Worm (Caenorhabditis elegans) whole organism, mixed stage, embryonic: ENCODE results near the gene lgc-16.

ENCODE experiments used
- bed-3 ChIP-seq: fragments of 200-800 bp; sonication (Bioruptor generic); optimal IDR thresholded peaks from 3 replicates; lab custom pipeline; 2018; ENCODE audit warnings: mild to moderate bottlenecking, missing genetic modification characterization, moderate library complexity, missing compliant biosample characterization
- blmp-1 ChIP-seq: fragments of 150-350 bp; optimal IDR thresholded peaks from 2 replicates; lab custom pipeline; 2014; ENCODE audit warnings: missing biosample characterization, missing genetic modification characterization
- ceh-43 ChIP-seq: fragments of 200-800 bp; sonication (Bioruptor generic); optimal IDR thresholded peaks from 2 replicates; lab custom pipeline; 2018; ENCODE audit warnings: mild to moderate bottlenecking, missing genetic modification characterization, moderate library complexity, missing compliant biosample characterization
- ceh-83 ChIP-seq: fragments of 200-800 bp; sonication (Bioruptor generic); optimal IDR thresholded peaks from 2 replicates; lab custom pipeline; 2018; ENCODE audit warnings: mild to moderate bottlenecking, missing genetic modification characterization, missing compliant biosample characterization
- ces-1 ChIP-seq: fragments of 150-350 bp; optimal IDR thresholded peaks from 2 replicates; lab custom pipeline; 2014; ENCODE audit warnings: missing biosample characterization, missing genetic modification reagents, missing genetic modification characterization
- cnd-1 ChIP-seq: fragments of 200-800 bp; sonication (Bioruptor generic); optimal IDR thresholded peaks from 2 replicates; lab custom pipeline; 2018; ENCODE audit warnings: mild to moderate bottlenecking, missing genetic modification characterization, missing compliant biosample characterization
- drap-1 ChIP-seq: fragments of 200-800 bp; sonication (Bioruptor generic); optimal IDR thresholded peaks from 3 replicates; lab custom pipeline; 2018; ENCODE audit warnings: mild to moderate bottlenecking, missing genetic modification characterization, missing compliant biosample characterization
- elt-1 ChIP-seq: sonication (generic microtip); optimal IDR thresholded peaks from 2 replicates; lab custom pipeline; 2017; ENCODE audit warnings: missing genetic modification characterization, mild to moderate bottlenecking, missing compliant biosample characterization, antibody characterized with exemption, moderate library complexity, borderline replicate concordance; ENCODE audit not compliant: insufficient read depth
- elt-3 ChIP-seq: fragments of 150-350 bp; optimal IDR thresholded peaks from 2 replicates; lab custom pipeline; 2014; ENCODE audit warnings: missing biosample characterization, missing genetic modification characterization
- flh-1 ChIP-seq: fragments of 200-800 bp; sonication (Bioruptor generic); optimal IDR thresholded peaks from 2 replicates; lab custom pipeline; 2018; ENCODE audit warnings: mild to moderate bottlenecking, missing genetic modification characterization, moderate library complexity, missing compliant biosample characterization
- hlh-1 ChIP-seq: fragments of 150-350 bp; optimal IDR thresholded peaks from 2 replicates; lab custom pipeline; 2014; ENCODE audit warnings: missing biosample characterization, missing genetic modification reagents, missing genetic modification characterization
- lin-13 ChIP-seq: fragments of 150-350 bp; optimal IDR thresholded peaks from 2 replicates; lab custom pipeline; 2014; ENCODE audit warnings: missing biosample characterization, missing genetic modification characterization
- lin-32 ChIP-seq: fragments of 200-800 bp; sonication (Bioruptor generic); optimal IDR thresholded peaks from 2 replicates; lab custom pipeline; 2018; ENCODE audit warnings: mild to moderate bottlenecking, missing genetic modification characterization, missing compliant biosample characterization
- lsy-2 ChIP-seq: fragments of 150-350 bp; optimal IDR thresholded peaks from 2 replicates; lab custom pipeline; 2014; ENCODE audit warnings: missing biosample characterization, missing genetic modification characterization
- mab-5 ChIP-seq: fragments of 150-350 bp; optimal IDR thresholded peaks from 2 replicates; lab custom pipeline; 2014; ENCODE audit warnings: missing biosample characterization, missing genetic modification characterization
- mep-1 ChIP-seq: fragments of 150-350 bp; optimal IDR thresholded peaks from 2 replicates; lab custom pipeline; 2017; ENCODE audit warnings: missing biosample characterization, missing genetic modification reagents, missing genetic modification characterization, inconsistent platforms
- mls-2 ChIP-seq: sonication (generic microtip); optimal IDR thresholded peaks from 2 replicates; lab custom pipeline; 2016; ENCODE audit warnings: mild to moderate bottlenecking, missing genetic modification characterization, moderate library complexity, missing compliant biosample characterization
- nhr-2 ChIP-seq: fragments of 150-350 bp; optimal IDR thresholded peaks from 2 replicates; lab custom pipeline; 2014; ENCODE audit warnings: missing biosample characterization, missing genetic modification characterization
- nhr-237 ChIP-seq: fragments of 150-350 bp; optimal IDR thresholded peaks from 2 replicates; lab custom pipeline; 2014; ENCODE audit warnings: missing biosample characterization, missing genetic modification characterization
- nhr-28 ChIP-seq: fragments of 150-350 bp; optimal IDR thresholded peaks from 2 replicates; lab custom pipeline; 2014; ENCODE audit warnings: missing biosample characterization, missing genetic modification characterization
- nhr-76 ChIP-seq: sonication (generic microtip); optimal IDR thresholded peaks from 2 replicates; lab custom pipeline; 2017; ENCODE audit warnings: missing biosample characterization, missing genetic modification characterization
- pha-4 ChIP-seq: fragments of 150-350 bp; optimal IDR thresholded peaks from 2 replicates; lab custom pipeline; 2018; ENCODE audit warnings: missing biosample characterization, missing genetic modification reagents, missing genetic modification characterization
- sem-2 ChIP-seq: fragments of 200-800 bp; sonication (Bioruptor generic); optimal IDR thresholded peaks from 2 replicates; lab custom pipeline; 2018; ENCODE audit warnings: mild to moderate bottlenecking, missing genetic modification characterization, missing compliant biosample characterization
- snpc-4 ChIP-seq: fragments of 150-350 bp; optimal IDR thresholded peaks from 2 replicates; lab custom pipeline; 2014; ENCODE audit warnings: missing biosample characterization, missing genetic modification characterization
- sptf-1 ChIP-seq: sonication (generic microtip); optimal IDR thresholded peaks from 2 replicates; lab custom pipeline; 2017; ENCODE audit warnings: mild to moderate bottlenecking, missing genetic modification characterization, moderate library complexity, missing compliant biosample characterization
- tbx-8 ChIP-seq: fragments of 200-800 bp; sonication (Bioruptor generic); optimal IDR thresholded peaks from 2 replicates; lab custom pipeline; 2018; ENCODE audit warnings: mild to moderate bottlenecking, missing genetic modification characterization, moderate library complexity, missing compliant biosample characterization
- unc-120 ChIP-seq: sonication (generic microtip); optimal IDR thresholded peaks from 2 replicates; lab custom pipeline; 2017; ENCODE audit warnings: missing genetic modification characterization, missing compliant biosample characterization; ENCODE audit not compliant: poor library complexity, severe bottlenecking
- unc-39 ChIP-seq: fragments of 150-350 bp; optimal IDR thresholded peaks from 2 replicates; lab custom pipeline; 2014; ENCODE audit warnings: missing biosample characterization, missing genetic modification characterization
- unc-62 ChIP-seq: fragments of 150-350 bp; optimal IDR thresholded peaks from 2 replicates; lab custom pipeline; 2014; ENCODE audit warnings: missing biosample characterization, missing genetic modification reagents, missing genetic modification characterization
- ztf-11 ChIP-seq: fragments of 150-350 bp; optimal IDR thresholded peaks from 2 replicates; lab custom pipeline; 2014; ENCODE audit warnings: missing biosample characterization, missing genetic modification characterization

The lgc-16 gene

ce11 chrX:12118340-12118739 lies at the start of gene lgc-16:
TSS of gene lgc-16 (plus strand) at chrX:12118640.
- TF ChIP-seq pha-4 (tag; lab: Kevin White, UChicago) (no peak), drap-1 (GFP tag; lab: Kevin White, UChicago) (no peak), ztf-11 (tag; lab: Kevin White, UChicago) (no peak), mls-2 (tag; lab: Kevin White, UChicago) (no peak), unc-120 (no peak), mep-1 (tag; lab: Kevin White, UChicago) (no peak), nhr-237 (tag; lab: Kevin White, UChicago) (no peak), mab-5 (tag; lab: Kevin White, UChicago) (no peak), unc-39 (tag; lab: Kevin White, UChicago) (no peak), cnd-1 (tag; lab: Kevin White, UChicago) (no peak), ceh-83 (no peak), ces-1 (no peak), nhr-76 (no peak), snpc-4 (tag; lab: Kevin White, UChicago) (no peak), nhr-28 (tag; lab: Kevin White, UChicago) (no peak), unc-62 (no peak), lsy-2 (no peak), lin-32 (GFP tag; lab: Kevin White, UChicago) (no peak), tbx-8 (GFP tag; lab: Kevin White, UChicago) (no peak)

ce11 chrX:12073764-12074163 lies 44.7 kb upstream of the lgc-16 start, which contains the start of gene tmem-145:
TSS of gene tmem-145 (minus strand) at chrX:12073864.
- TF ChIP-seq snpc-4 (tag; lab: Kevin White, UChicago) (no peak), elt-1 (tag; lab: Kevin White, UChicago) (no peak), cnd-1 (tag; lab: Kevin White, UChicago) (no peak), ceh-83 (no peak), unc-62 (no peak), nhr-2 (no peak), flh-1 (GFP tag; lab: Kevin White, UChicago) (no peak), sptf-1 (tag; lab: Kevin White, UChicago) (no peak), nhr-237 (tag; lab: Kevin White, UChicago) (no peak), lin-13 (tag; lab: Kevin White, UChicago) (no peak), elt-3 (tag; lab: Kevin White, UChicago) (no peak), hlh-1 (tag; lab: Kevin White, UChicago) (no peak), sem-2 (GFP tag; lab: Kevin White, UChicago) (no peak), ces-1 (no peak), nhr-76 (no peak), drap-1 (GFP tag; lab: Kevin White, UChicago) (no peak), pha-4 (tag; lab: Kevin White, UChicago) (no peak), ceh-43 (no peak), mab-5 (tag; lab: Kevin White, UChicago) (no peak)

DNA sequence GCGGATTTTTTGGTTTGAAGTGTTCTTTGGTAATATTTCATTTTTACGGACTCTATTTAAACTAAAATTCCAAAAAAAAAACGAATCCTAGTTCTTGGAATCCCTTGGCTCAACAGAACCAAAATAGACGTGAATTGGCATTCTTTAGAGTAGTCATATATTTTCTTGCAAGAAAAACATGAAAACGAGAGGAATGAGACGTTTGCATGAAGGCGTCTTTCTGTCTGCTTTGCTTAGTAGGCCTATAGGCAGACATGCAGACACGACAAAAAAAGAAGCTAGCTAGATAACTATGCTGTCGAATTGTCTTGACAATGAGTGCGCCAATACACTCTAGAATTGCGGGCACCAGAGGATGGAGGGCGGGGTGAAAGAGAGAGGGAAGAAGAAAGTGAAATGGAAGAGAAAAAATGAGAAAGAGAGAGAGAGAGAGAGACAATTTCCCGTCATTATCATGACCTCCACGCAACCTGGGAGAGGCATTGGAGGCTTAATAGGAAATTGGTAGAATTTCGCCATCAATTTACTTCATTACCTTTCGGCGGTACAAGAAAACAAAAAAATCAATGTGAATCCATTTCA lies 37.8 kb upstream of the lgc-16 start:
- TF ChIP-seq hlh-1 (tag; lab: Kevin White, UChicago), result no peak
- TF ChIP-seq mep-1 (tag; lab: Kevin White, UChicago), result no peak
- TF ChIP-seq blmp-1 (tag; lab: Kevin White, UChicago), result peak; percentile 68
- TF ChIP-seq lsy-2, result no peak
- TF ChIP-seq drap-1 (GFP tag; lab: Kevin White, UChicago), result no peak

ce11 chrX:12081250-12081649 lies 37.2 kb upstream of the lgc-16 start:
- TF ChIP-seq elt-3 (tag; lab: Kevin White, UChicago) (no peak), ces-1 (peak; percentile 84)
- TF ChIP-seq, all 35 proteins: peak for 1

DNA sequence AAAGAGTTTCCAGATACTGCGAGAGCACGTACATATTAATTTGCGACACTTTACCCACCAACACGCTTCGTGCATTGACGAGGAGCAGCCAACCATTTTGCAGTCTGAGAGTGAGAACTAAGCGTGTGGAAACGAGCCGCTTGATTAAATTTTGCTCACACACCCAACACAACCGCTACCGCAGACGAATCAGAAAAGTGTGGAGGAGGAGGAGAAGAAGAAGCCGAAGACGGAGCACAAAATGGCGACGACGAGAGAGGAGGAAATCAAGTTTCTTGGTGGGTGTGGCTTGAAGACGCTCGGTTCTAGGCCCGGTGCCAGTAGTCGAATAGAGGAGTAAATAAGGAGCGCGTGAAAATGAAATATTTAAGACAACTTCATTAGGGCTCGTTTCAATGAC lies 35.6 kb upstream of the lgc-16 start:
- no peak for TF ChIP-seq ztf-11 (tag; lab: Kevin White, UChicago)
- TF ChIP-seq ces-1, result peak; percentile 94

ce11 chrX:12086297-12086696 lies 32.1 kb upstream of the lgc-16 start:
- TF ChIP-seq unc-120 (no peak), bed-3 (GFP tag; lab: Kevin White, UChicago) (no peak), cnd-1 (tag; lab: Kevin White, UChicago) (peak; percentile 13), elt-3 (tag; lab: Kevin White, UChicago) (no peak), sem-2 (GFP tag; lab: Kevin White, UChicago) (no peak), mls-2 (tag; lab: Kevin White, UChicago) (peak; percentile 39)
